Worm (Caenorhabditis elegans): ENCODE data around the gene sir-2.3.

DNA sequence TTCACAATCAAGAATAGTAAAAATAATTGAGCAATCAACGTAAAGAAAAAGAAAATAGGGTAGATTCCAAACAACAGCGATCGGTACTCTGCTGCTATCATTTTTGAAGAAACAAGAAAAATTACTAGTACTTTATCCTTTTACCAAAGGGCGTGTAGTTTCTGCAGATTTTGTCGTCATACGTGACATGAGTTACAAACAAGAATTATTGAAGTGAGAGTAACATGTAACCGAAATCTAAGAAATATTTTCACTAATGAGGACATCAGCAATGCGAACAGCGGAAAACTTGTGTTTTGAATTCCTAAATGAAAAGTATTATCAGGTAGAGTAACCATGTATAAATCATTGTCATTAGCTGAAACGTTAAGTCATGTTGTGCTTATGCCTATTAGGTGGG is 36.8 kb upstream of the sir-2.3 start, which contains the start of gene srd-36:
- TF ChIP-seq hlh-30 (tag; optimal IDR thresholded peaks at IDR 0.05; ENCODE audit: insufficient read depth) (no peak), nhr-76 (tag; optimal IDR thresholded peaks at IDR 0.05) (no peak), zfp-3 (GFP tag; conservative IDR thresholded peaks at IDR 0.05) (no peak), ZK546.5 (tag; optimal IDR thresholded peaks at IDR 0.05) (no peak), unc-62 (GFP tag; optimal IDR thresholded peaks at IDR 0.05 in 1 of 2) (no peak), unc-62 (tag; optimal IDR thresholded peaks at IDR 0.05) (no peak), ces-1 (GFP tag; optimal IDR thresholded peaks at IDR 0.05) (no peak), mxl-2 (GFP tag; conservative IDR thresholded peaks at IDR 0.05) (no peak), vab-7 (GFP tag; IDR thresholded peaks at IDR 0.05) (no peak), dpl-1 (GFP tag; optimal IDR thresholded peaks at IDR 0.05) (no peak)

Data from whole organism, L4 larva.